Fruit fly (Drosophila melanogaster) whole organism, embryonic: ENCODE measurements around the gene Wnt6.

Experiments
- CG10366 ChIP-seq: fragments of 200-800 bp; sonication (Bioruptor generic); IDR thresholded peaks from 2 replicates; pipeline ENCODE4 v1.3.6; 2022; ENCODE audit warnings: missing biosample characterization, missing genetic modification characterization
- CG10959 ChIP-seq: fragments of 200-800 bp; sonication (Bioruptor generic); IDR thresholded peaks from 2 replicates; pipeline ENCODE4 v1.3.6; 2022; ENCODE audit warnings: missing biosample characterization, missing genetic modification characterization
- CG11093 ChIP-seq: fragments of 200-800 bp; sonication (Bioruptor generic); IDR thresholded peaks from 3 replicates; pipeline ENCODE4 v1.3.6; 2022; ENCODE audit warnings: missing biosample characterization, missing genetic modification characterization
- CG11456 ChIP-seq: fragments of 200-800 bp; sonication (Bioruptor generic); IDR thresholded peaks from 3 replicates; pipeline ENCODE4 v1.3.6; 2022; ENCODE audit warnings: missing biosample characterization, missing genetic modification characterization
- CG11504 ChIP-seq: fragments of 200-800 bp; sonication (Bioruptor generic); optimal IDR thresholded peaks from 3 replicates; lab custom pipeline; 2019; ENCODE audit warnings: missing biosample characterization, mild to moderate bottlenecking, missing genetic modification characterization, moderate library complexity
- CG12219 ChIP-seq: fragments of 200-800 bp; sonication (Bioruptor generic); optimal IDR thresholded peaks from 3 replicates; lab custom pipeline; 2018; ENCODE audit warnings: missing biosample characterization, mild to moderate bottlenecking, missing genetic modification characterization
- CG12769 ChIP-seq: fragments of 200-800 bp; sonication (Bioruptor generic); optimal IDR thresholded peaks from 2 replicates; lab custom pipeline; 2019; ENCODE audit warnings: missing biosample characterization, mild to moderate bottlenecking, missing genetic modification characterization, moderate library complexity
- CG14050 ChIP-seq: fragments of 200-800 bp; sonication (Bioruptor generic); IDR thresholded peaks from 3 replicates; pipeline ENCODE4 v1.3.6; 2022; ENCODE audit warnings: missing biosample characterization, missing genetic modification characterization
- CG15269 ChIP-seq: fragments of 200-800 bp; sonication (Bioruptor generic); optimal IDR thresholded peaks from 2 replicates; lab custom pipeline; 2018; ENCODE audit warnings: missing biosample characterization, mild to moderate bottlenecking, missing genetic modification characterization, moderate library complexity
- CG1647 ChIP-seq: fragments of 200-800 bp; sonication (Bioruptor generic); optimal IDR thresholded peaks from 3 replicates; lab custom pipeline; 2016; ENCODE audit warnings: missing biosample characterization, missing genetic modification characterization
- CG17328 ChIP-seq: fragments of 200-800 bp; sonication (Bioruptor generic); IDR thresholded peaks from 2 replicates; pipeline ENCODE4 v1.3.6; 2022; ENCODE audit warnings: missing biosample characterization, missing genetic modification characterization
- CG2120 ChIP-seq: fragments of 200-800 bp; sonication (Bioruptor generic); optimal IDR thresholded peaks from 3 replicates; lab custom pipeline; 2016; ENCODE audit warnings: missing biosample characterization, missing genetic modification characterization
- CG2678 ChIP-seq: fragments of 200-800 bp; sonication (Bioruptor generic); optimal IDR thresholded peaks from 3 replicates; lab custom pipeline; 2019; ENCODE audit warnings: missing biosample characterization, mild to moderate bottlenecking, missing genetic modification characterization, moderate library complexity
- CG32767 ChIP-seq: fragments of 200-800 bp; sonication (Bioruptor generic); IDR thresholded peaks from 2 replicates; pipeline ENCODE4 v1.3.6; 2022; ENCODE audit warnings: missing biosample characterization, missing genetic modification characterization
- CG32772 ChIP-seq: fragments of 200-800 bp; sonication (Bioruptor generic); IDR thresholded peaks from 2 replicates; pipeline ENCODE4 v1.3.6; 2022; ENCODE audit warnings: missing biosample characterization, missing genetic modification characterization
- CG34422 ChIP-seq: fragments of 200-800 bp; sonication (Bioruptor generic); IDR thresholded peaks from 3 replicates; pipeline ENCODE4 v1.3.6; 2022; ENCODE audit warnings: missing biosample characterization, missing genetic modification characterization
- CG3847 ChIP-seq: fragments of 200-800 bp; sonication (Bioruptor generic); IDR thresholded peaks from 2 replicates; pipeline ENCODE4 v1.3.6; 2022; ENCODE audit warnings: missing biosample characterization, missing genetic modification characterization
- CG6689 ChIP-seq: fragments of 200-800 bp; sonication (Bioruptor generic); IDR thresholded peaks from 2 replicates; pipeline ENCODE4 v1.3.6; 2022; ENCODE audit warnings: missing biosample characterization, missing genetic modification characterization
- CG7372 ChIP-seq: fragments of 200-800 bp; sonication (Bioruptor generic); IDR thresholded peaks from 2 replicates; pipeline ENCODE4 v1.3.6; 2022; ENCODE audit warnings: missing biosample characterization, missing genetic modification characterization
- CG7839 ChIP-seq: fragments of 200-800 bp; sonication (Bioruptor generic); optimal IDR thresholded peaks from 3 replicates; lab custom pipeline; 2018; ENCODE audit warnings: missing biosample characterization, mild to moderate bottlenecking, missing genetic modification characterization, moderate library complexity
- CG8359 ChIP-seq: fragments of 200-800 bp; sonication (Bioruptor generic); optimal IDR thresholded peaks from 2 replicates; lab custom pipeline; 2017; ENCODE audit warnings: missing biosample characterization, mild to moderate bottlenecking, missing genetic modification characterization, borderline replicate concordance
- CG9817 ChIP-seq: fragments of 200-800 bp; sonication (Bioruptor generic); optimal IDR thresholded peaks from 2 replicates; lab custom pipeline; 2018; ENCODE audit warnings: missing biosample characterization, mild to moderate bottlenecking, missing genetic modification characterization, moderate library complexity
- Dip3 ChIP-seq: fragments of 200-800 bp; sonication (Bioruptor generic); optimal IDR thresholded peaks from 3 replicates; lab custom pipeline; 2016; ENCODE audit warnings: missing biosample characterization, missing genetic modification characterization
- Gug ChIP-seq: fragments of 200-800 bp; sonication (Bioruptor generic); IDR thresholded peaks from 4 replicates; pipeline ENCODE4 v1.3.6; 2022; ENCODE audit warnings: missing biosample characterization, missing genetic modification characterization
- Hr78 ChIP-seq, 2 experiments: fragments of 200-800 bp in 1 of 2; fragments of >200 bp in 1 of 2; sonication (Bioruptor generic) in 1 of 2; optimal IDR thresholded peaks; 2 replicates each; lab custom pipeline; 2017 to 2019; ENCODE audit warnings: missing biosample characterization in 2 of 2, missing genetic modification characterization in 2 of 2, mild to moderate bottlenecking in 1 of 2, moderate library complexity in 1 of 2
- MBD-R2 ChIP-seq: fragments of 200-800 bp; sonication (Bioruptor generic); IDR thresholded peaks from 2 replicates; pipeline ENCODE4 v1.3.6; 2022; ENCODE audit warnings: missing biosample characterization, missing genetic modification characterization
- Med ChIP-seq: fragments of 200-800 bp; sonication (Bioruptor generic); peaks from one replicate; lab custom pipeline; 2016; ENCODE audit warnings: missing biosample characterization, missing genetic modification characterization, mild to moderate bottlenecking, inconsistent platforms, moderate library complexity
- Nf-YA ChIP-seq: fragments of 200-800 bp; sonication (Bioruptor generic); IDR thresholded peaks from 2 replicates; pipeline ENCODE4 v1.3.6; 2022; ENCODE audit warnings: missing biosample characterization, missing genetic modification characterization
- Taf1 ChIP-seq: fragments of 200-800 bp; sonication (Bioruptor generic); IDR thresholded peaks from 2 replicates; pipeline ENCODE4 v1.3.6; 2022; ENCODE audit warnings: missing biosample characterization, missing genetic modification characterization
- bsh ChIP-seq, 2 experiments: fragments of 200-800 bp; sonication (Bioruptor generic); optimal IDR thresholded peaks; 2 replicates each; lab custom pipeline; 2017 to 2018; ENCODE audit warnings: mild to moderate bottlenecking in 2 of 2, missing biosample characterization in 2 of 2, missing genetic modification characterization in 2 of 2, moderate library complexity in 1 of 2
- chif ChIP-seq, 2 experiments: fragments of 200-800 bp; sonication (Bioruptor generic); optimal IDR thresholded peaks; 3 replicates each; lab custom pipeline; 2016; ENCODE audit warnings: missing biosample characterization in 2 of 2, missing genetic modification characterization in 2 of 2
- ci ChIP-seq: fragments of 200-800 bp; sonication (Bioruptor generic); IDR thresholded peaks from 3 replicates; pipeline ENCODE4 v1.3.6; 2022; ENCODE audit warnings: missing biosample characterization, missing genetic modification characterization
- croc ChIP-seq: fragments of 200-800 bp; sonication (Bioruptor generic); conservative IDR thresholded peaks from 3 replicates; pipeline ENCODE4 v1.3.6; 2022; ENCODE audit warnings: missing biosample characterization, missing genetic modification characterization
- dmrt99B ChIP-seq: fragments of 200-800 bp; sonication (Bioruptor generic); optimal IDR thresholded peaks from 2 replicates; lab custom pipeline; 2018; ENCODE audit warnings: missing biosample characterization, mild to moderate bottlenecking, missing genetic modification characterization, moderate library complexity
- dysf ChIP-seq: fragments of 200-800 bp; sonication (Bioruptor generic); IDR thresholded peaks from 3 replicates; pipeline ENCODE4 v1.3.6; 2022; ENCODE audit warnings: missing biosample characterization, missing genetic modification characterization
- jigr1 ChIP-seq: fragments of 200-800 bp; sonication (Bioruptor generic); IDR thresholded peaks from 3 replicates; pipeline ENCODE4 v1.3.6; 2022; ENCODE audit warnings: missing biosample characterization, missing genetic modification characterization
- lab ChIP-seq: fragments of 200-800 bp; sonication (Bioruptor generic); optimal IDR thresholded peaks from 3 replicates; lab custom pipeline; 2017; ENCODE audit warnings: missing biosample characterization, missing genetic modification characterization, mild to moderate bottlenecking, moderate library complexity, missing genetic modification reagents
- lmd ChIP-seq: fragments of 200-800 bp; sonication (Bioruptor generic); IDR thresholded peaks from 2 replicates; pipeline ENCODE4 v1.3.6; 2022; ENCODE audit warnings: missing biosample characterization, missing genetic modification characterization
- otp ChIP-seq: fragments of 200-800 bp; sonication (Bioruptor generic); IDR thresholded peaks from 3 replicates; pipeline ENCODE4, ENCODE4 v1.3.6; 2022; ENCODE audit warnings: missing biosample characterization, missing genetic modification characterization
- phol ChIP-seq: fragments of 200-800 bp; sonication (Bioruptor generic); optimal IDR thresholded peaks from 3 replicates; lab custom pipeline; 2018; ENCODE audit warnings: missing biosample characterization, mild to moderate bottlenecking, missing genetic modification characterization, moderate library complexity
- sens-2 ChIP-seq: fragments of 200-800 bp; sonication (Bioruptor generic); IDR thresholded peaks from 2 replicates; pipeline ENCODE4 v1.3.6; 2022; ENCODE audit warnings: missing biosample characterization, missing genetic modification characterization
- seq ChIP-seq: fragments of 200-800 bp; sonication (Bioruptor generic); IDR thresholded peaks from 2 replicates; pipeline ENCODE4 v1.3.6; 2022; ENCODE audit warnings: missing biosample characterization, missing genetic modification characterization
- sim ChIP-seq: fragments of 200-800 bp; sonication (Bioruptor generic); IDR thresholded peaks from 2 replicates; pipeline ENCODE4 v1.3.6; 2022; ENCODE audit warnings: missing biosample characterization, missing genetic modification characterization
- sisA ChIP-seq: fragments of 200-800 bp; sonication (Bioruptor generic); IDR thresholded peaks from 2 replicates; pipeline ENCODE4 v1.3.6; 2022; ENCODE audit warnings: missing biosample characterization, missing genetic modification characterization
- slbo ChIP-seq: fragments of 200-800 bp; sonication (Bioruptor generic); IDR thresholded peaks from 2 replicates; pipeline ENCODE4 v1.3.6; 2022; ENCODE audit warnings: missing biosample characterization, missing genetic modification characterization
- tap ChIP-seq: fragments of 200-800 bp; optimal IDR thresholded peaks from 3 replicates; lab custom pipeline; 2019; ENCODE audit warnings: missing biosample characterization, mild to moderate bottlenecking, missing genetic modification characterization, moderate library complexity
- tgo ChIP-seq: fragments of 200-800 bp; sonication (Bioruptor generic); IDR thresholded peaks from 3 replicates; pipeline ENCODE4 v1.3.6; 2022; ENCODE audit warnings: missing biosample characterization, missing genetic modification characterization
- ttk ChIP-seq: fragments of 200-800 bp; sonication (Bioruptor generic); IDR thresholded peaks from 2 replicates; pipeline ENCODE4 v2.1.2; 2022; ENCODE audit warnings: missing biosample characterization, missing genetic modification characterization
- unpg ChIP-seq: fragments of 200-800 bp; sonication (Bioruptor generic); optimal IDR thresholded peaks from 3 replicates; lab custom pipeline; 2018; ENCODE audit warnings: missing biosample characterization, mild to moderate bottlenecking, missing genetic modification characterization, moderate library complexity
- z ChIP-seq: fragments of 200-800 bp; sonication (Bioruptor generic); IDR thresholded peaks from 3 replicates; pipeline ENCODE4 v1.3.6; 2022; ENCODE audit warnings: missing biosample characterization, missing genetic modification characterization

Wnt6 gene

DNA sequence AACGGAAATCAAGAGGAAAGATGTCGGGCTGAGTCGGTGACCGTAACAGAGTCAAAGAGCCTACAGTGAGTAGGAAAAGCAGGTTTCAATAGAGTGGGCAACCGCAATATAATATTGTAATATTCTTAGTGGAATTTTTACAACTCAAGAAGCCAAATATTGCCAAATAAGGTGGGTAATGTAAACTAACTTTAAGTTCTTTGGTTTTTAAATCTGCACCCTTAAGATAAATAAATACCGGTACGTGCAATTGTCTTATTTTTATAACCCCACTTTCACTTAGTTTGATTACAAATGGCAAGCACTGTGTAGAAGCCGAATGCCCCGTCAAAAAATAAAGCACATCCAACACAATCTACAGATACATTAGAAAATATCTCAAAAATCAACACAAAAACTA is 734 bp upstream of the Wnt6 start (continued):
- TF ChIP-seq lab (GFP tag; lab: Kevin White, UChicago) (peak; percentile 17), Med (GFP tag; lab: Kevin White, UChicago) (peak; percentile 51), CG12769 (peak; percentile 34), CG10366 (GFP tag; lab: Robert Waterston, UW) (peak; percentile 54), CG2120 (no peak), unpg (GFP tag; lab: Kevin White, UChicago) (peak; percentile 22), CG11093 (peak; percentile 72), lmd (GFP tag; lab: Robert Waterston, UW) (peak; percentile 19; the same call in 1 of the 2 replicates), CG32767 (GFP tag; lab: Robert Waterston, UW) (peak; percentile 25; the same call in 1 of the 2 replicates), CG8359 (GFP tag; lab: Kevin White, UChicago) (no peak), CG7372 (GFP tag; lab: Robert Waterston, UW) (no peak), CG6689 (peak; percentile 45), CG11456 (GFP tag; lab: Robert Waterston, UW) (no peak), otp (peak; percentile 7; the same call in 1 of the 3 replicates), bsh (GFP tag; optimal IDR thresholded peaks at IDR 0.05; lab: Kevin White, UChicago) (peak in 1 of 2 experiments; percentile 50), Dip3 (no peak), dysf (GFP tag; lab: Robert Waterston, UW) (peak; percentile 11; the same call in 2 of the 3 replicates), ci (GFP tag; lab: Robert Waterston, UW) (peak; percentile 32; the same call in 1 of the 3 replicates), seq (GFP tag; lab: Robert Waterston, UW) (peak; percentile 42; the same call in 1 of the 2 replicates), z (GFP tag; lab: Robert Waterston, UW) (peak; percentile 75; the same call in 2 of the 3 replicates), Nf-YA (0 out of 2 replicates have a peak, but pooled peaks have one; percentile 24), tgo (peak; percentile 41; the same call in 1 of the 3 replicates), CG9817 (tag; lab: Kevin White, UChicago) (peak; percentile 40), CG15269 (peak; percentile 40), dmrt99B (peak; percentile 56), chif (GFP tag; optimal IDR thresholded peaks at IDR 0.05; lab: Kevin White, UChicago) (peak in 1 of 2 experiments; percentile 32), slbo (GFP tag; lab: Robert Waterston, UW) (peak; percentile 51), CG1647 (GFP tag; lab: Kevin White, UChicago) (no peak), CG11504 (tag; lab: Kevin White, UChicago) (no peak), sens-2 (GFP tag; lab: Robert Waterston, UW) (peak; percentile 4; the same call in 1 of the 2 replicates), ttk (GFP tag; lab: Robert Waterston, UW) (0 out of 2 replicates have a peak, but pooled peaks have one; percentile 28), CG12219 (GFP tag; lab: Kevin White, UChicago) (peak; percentile 11), Gug (GFP tag; lab: Robert Waterston, UW) (peak; percentile 16; the same call in 1 of the 4 replicates), jigr1 (peak; percentile 26; the same call in 1 of the 3 replicates), sisA (GFP tag; lab: Robert Waterston, UW) (peak; percentile 46), Hr78 (GFP tag; optimal IDR thresholded peaks at IDR 0.05; lab: Kevin White, UChicago) (peak in 1 of 2 experiments; percentile 15), CG7839 (tag; lab: Kevin White, UChicago) (peak; percentile 43), CG32772 (GFP tag; lab: Robert Waterston, UW) (peak; percentile 53), tap (tag; lab: Kevin White, UChicago) (peak; percentile 5), CG14050 (GFP tag; lab: Robert Waterston, UW) (peak; percentile 15; the same call in 1 of the 3 replicates), sim (peak; percentile 52; the same call in 1 of the 2 replicates), CG10959 (GFP tag; lab: Robert Waterston, UW) (peak; percentile 31; the same call in 1 of the 2 replicates), CG3847 (peak; percentile 21), MBD-R2 (GFP tag; lab: Robert Waterston, UW) (0 out of 2 replicates have a peak, but pooled peaks have one; percentile 36), phol (tag; lab: Kevin White, UChicago) (peak; percentile 32), CG2678 (peak; percentile 58), croc (peak; percentile 14; the same call in 1 of the 3 replicates), CG17328 (GFP tag; lab: Robert Waterston, UW) (peak; percentile 58), CG34422 (0 out of 3 replicates have a peak, but pooled peaks have one; percentile 7), Taf1 (peak; percentile 11; the same call in 1 of the 2 replicates)
